Fruit fly (Drosophila melanogaster): ENCODE data around the gene Snx27.

Gene Snx27

DNA sequence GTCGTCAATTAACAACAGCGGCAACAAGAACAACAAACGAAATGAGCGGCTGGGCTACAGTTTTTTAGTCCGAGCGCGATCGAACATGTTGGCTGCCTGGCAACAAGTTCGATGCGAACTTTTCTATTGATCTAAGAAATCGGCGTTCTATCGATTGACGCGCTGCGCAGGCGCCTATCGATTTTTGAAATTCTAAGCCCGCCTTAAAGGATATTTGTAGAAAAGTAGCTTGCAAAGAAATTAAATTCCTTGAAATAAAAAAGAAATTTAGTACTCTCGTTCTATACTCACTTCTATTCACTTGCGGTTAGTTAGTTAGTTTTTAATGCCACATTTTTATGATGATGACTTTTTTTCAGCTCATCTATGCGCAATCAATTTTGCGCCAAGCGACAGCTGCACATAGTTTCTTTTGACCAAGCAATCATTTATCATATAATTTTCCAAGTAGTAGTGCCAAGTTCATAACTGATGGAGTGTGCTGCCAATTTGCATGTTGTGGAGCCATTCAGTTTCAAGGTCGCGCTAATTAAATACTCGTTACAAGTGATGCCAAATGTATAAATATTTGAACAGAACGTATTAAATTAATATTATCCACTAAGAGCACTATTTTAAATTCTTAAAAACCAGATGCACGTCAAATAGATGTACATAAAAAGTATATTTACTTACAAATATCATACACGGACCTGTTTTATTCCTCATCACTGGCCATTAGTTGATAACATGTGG is 57.7 kb downstream of the Snx27 start, which contains the start of the genes Tre1 and Gr5a:
TSS of gene Tre1 (minus strand) at position 45 of the 735 bp plus-strand sequence.
TSS of gene Gr5a (plus strand) at position 685 of the 735 bp plus-strand sequence.
- TF ChIP-seq psq (optimal IDR thresholded peaks at IDR 0.05) (no peak), usp (GFP tag; optimal IDR thresholded peaks at IDR 0.05) (no peak), EcR (GFP tag; optimal IDR thresholded peaks at IDR 0.05) (no peak), pan (optimal IDR thresholded peaks at IDR 0.05) (no peak), CG8478 (optimal IDR thresholded peaks at IDR 0.05) (no peak), Dll (optimal IDR thresholded peaks at IDR 0.05) (no peak)

DNA sequence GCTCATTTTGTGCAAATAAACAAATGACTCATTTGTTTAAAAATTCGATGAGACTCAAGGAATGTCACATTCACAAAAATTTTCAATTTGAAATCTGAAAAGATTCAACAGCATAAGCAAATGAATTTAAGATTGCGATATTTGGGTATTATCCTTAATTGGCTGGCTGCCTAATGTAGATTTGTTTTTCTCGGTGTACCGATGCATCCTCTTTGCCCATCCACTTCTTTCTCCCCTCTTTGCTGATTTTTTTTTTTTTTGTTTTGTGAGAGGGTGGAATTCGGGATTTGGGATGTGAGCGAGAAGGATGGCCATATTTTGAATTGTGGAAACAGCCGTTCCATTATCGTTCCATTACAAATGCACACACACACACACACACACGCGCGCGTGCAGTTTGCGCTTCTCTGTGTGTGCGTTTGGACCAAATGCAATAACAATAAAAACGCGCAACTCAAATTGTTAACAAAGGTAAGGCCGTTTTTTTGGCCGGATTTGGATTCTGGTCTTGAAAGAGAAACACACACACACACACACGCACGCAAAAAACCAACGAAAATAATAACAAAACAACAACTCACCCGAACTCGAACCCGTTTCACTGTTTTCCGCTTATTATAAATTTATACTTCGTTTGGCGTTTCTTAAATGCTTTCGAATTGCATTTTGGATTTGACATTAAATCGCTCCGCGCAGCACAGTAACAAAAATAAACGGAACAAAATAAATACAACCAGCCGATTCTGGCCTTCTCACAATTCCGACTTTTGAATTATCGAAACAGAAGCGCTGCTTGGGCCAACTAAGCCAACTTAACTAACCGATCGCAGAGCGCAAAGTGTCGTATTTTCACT is 58.5 kb downstream of the Snx27 start:
- TF ChIP-seq pan (optimal IDR thresholded peaks at IDR 0.05) (no peak), Dll (optimal IDR thresholded peaks at IDR 0.05) (no peak), EcR (GFP tag; optimal IDR thresholded peaks at IDR 0.05) (no peak), CG8478 (optimal IDR thresholded peaks at IDR 0.05) (no peak), usp (GFP tag; optimal IDR thresholded peaks at IDR 0.05) (no peak), psq (optimal IDR thresholded peaks at IDR 0.05) (no peak)

DNA sequence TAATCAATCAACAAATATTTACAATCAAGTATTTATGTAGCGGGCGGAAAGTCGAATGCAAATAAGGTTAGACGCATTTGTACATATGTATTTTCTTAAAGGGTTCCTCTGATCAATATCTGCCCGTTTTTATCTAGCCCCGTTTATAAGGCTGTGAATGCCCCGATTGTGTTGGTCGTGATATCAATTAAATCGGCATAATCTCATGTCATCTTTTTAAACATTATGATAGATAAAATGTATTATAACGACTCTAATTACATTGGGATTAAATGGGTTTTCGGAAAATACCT is 59.7 kb downstream of the Snx27 start:
- TF ChIP-seq pan (optimal IDR thresholded peaks at IDR 0.05) (no peak), usp (GFP tag; optimal IDR thresholded peaks at IDR 0.05) (no peak), psq (optimal IDR thresholded peaks at IDR 0.05) (no peak), CG8478 (optimal IDR thresholded peaks at IDR 0.05) (no peak), Dll (optimal IDR thresholded peaks at IDR 0.05) (no peak), EcR (GFP tag; optimal IDR thresholded peaks at IDR 0.05) (no peak)

DNA sequence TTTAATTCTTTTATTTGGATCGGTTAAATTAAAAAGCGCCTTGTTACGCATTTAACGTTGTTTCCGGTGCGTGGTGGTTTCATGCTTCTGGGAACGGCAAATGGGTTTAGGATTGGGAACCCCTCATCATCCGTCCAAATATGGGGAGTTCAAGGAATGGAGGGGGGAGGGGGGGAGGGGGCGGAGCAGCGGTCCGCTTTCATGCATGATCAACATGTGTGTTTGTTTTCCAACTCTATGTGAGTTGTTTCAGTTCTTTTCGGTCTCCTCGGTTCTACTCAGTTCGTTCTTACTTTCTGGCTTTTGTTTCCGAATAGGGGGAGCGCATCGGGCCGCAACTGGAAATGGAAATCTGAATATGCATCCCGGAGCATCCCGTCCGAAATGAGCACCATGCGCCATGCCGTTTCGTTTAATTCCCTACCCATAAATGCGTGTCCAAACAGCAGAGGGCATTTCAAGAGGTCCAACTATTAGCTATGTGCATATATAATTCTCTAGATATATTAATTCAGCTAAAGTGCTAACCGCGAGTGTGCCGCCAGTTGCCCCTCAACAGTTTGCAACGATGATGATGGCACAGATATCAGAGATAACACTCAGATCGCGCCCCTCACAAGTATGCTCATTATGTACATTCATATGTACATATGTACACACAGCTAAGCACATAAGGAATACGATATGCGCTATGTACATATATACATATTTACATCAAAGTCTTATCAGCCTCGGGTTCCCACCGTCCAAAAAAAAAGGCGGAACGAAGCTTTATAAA is 60.2 kb downstream of the Snx27 start:
- TF ChIP-seq CG8478 (optimal IDR thresholded peaks at IDR 0.05) (no peak), psq (optimal IDR thresholded peaks at IDR 0.05) (no peak), pan (optimal IDR thresholded peaks at IDR 0.05) (no peak), Dll (optimal IDR thresholded peaks at IDR 0.05) (no peak), EcR (GFP tag; optimal IDR thresholded peaks at IDR 0.05) (no peak), usp (GFP tag; optimal IDR thresholded peaks at IDR 0.05) (no peak)

DNA sequence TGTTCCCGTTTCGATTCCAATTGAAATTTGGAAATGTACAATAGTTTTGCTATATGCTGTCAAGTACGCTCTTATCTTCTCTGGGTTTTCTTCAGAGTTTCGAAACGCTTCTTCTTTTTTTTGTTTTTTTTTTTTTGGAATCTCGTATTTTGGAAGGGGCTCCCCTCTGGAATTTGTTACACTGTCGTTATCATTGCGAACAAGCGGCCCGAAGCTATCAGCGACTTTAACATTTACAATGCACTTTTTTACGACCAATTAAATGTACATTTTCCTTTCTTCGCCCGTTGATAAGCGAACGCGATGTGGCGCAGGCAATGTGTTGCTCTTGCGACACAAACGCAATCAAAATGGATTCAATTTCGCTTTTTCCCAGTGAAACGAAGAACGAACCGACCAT is 61.0 kb downstream of the Snx27 start:
- no peak for TF ChIP-seq CG8478 (optimal IDR thresholded peaks at IDR 0.05)
- no peak for TF ChIP-seq Dll (optimal IDR thresholded peaks at IDR 0.05)
- no peak for TF ChIP-seq psq (optimal IDR thresholded peaks at IDR 0.05)

DNA sequence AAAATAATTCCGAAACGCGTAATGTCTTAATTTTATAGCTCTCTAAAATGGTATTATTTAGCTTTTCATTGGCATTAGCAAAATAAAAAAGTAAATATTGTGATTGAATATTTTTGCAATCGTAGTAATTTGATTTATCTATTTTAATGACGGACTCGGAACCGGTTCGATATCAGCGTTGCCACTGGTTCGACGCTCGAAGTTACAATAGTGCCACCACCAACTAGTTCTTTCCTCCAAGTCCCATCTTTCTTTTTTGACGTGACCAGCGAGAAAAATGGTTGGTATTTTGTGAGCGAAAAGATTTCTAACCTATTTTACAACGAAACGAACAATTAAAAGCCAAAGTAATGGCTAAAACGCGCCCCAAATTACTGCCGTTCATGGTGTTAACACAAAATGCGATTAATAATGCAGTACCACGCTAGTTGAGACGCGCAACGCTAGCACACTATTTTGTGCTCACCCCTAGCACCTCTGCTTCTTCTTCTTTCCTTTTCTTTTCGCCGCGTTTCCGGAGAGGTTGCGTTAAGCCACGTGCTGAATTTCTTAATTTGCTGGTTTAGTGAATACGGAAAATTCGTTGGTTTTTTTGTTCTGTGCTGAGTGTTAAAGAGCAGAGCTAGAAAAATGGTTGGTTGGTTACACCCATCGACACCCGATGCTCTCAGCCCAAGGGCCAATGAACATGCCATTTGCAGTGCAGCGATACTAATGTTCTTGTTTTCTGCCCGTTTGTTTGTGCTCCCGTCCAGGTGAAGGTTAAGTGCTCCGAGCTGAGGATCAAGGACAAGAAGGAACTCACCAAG is 65.4 kb downstream of the Snx27 start, which contains the start of gene RpL35:
TSS of gene RpL35 (plus strand) at position 159 of the 809 bp plus-strand sequence.
- TF ChIP-seq pan (optimal IDR thresholded peaks at IDR 0.05) (no peak), Dll (optimal IDR thresholded peaks at IDR 0.05) (no peak), usp (GFP tag; optimal IDR thresholded peaks at IDR 0.05) (no peak), CG8478 (optimal IDR thresholded peaks at IDR 0.05) (no peak), psq (optimal IDR thresholded peaks at IDR 0.05) (no peak), EcR (GFP tag; optimal IDR thresholded peaks at IDR 0.05) (no peak)

DNA sequence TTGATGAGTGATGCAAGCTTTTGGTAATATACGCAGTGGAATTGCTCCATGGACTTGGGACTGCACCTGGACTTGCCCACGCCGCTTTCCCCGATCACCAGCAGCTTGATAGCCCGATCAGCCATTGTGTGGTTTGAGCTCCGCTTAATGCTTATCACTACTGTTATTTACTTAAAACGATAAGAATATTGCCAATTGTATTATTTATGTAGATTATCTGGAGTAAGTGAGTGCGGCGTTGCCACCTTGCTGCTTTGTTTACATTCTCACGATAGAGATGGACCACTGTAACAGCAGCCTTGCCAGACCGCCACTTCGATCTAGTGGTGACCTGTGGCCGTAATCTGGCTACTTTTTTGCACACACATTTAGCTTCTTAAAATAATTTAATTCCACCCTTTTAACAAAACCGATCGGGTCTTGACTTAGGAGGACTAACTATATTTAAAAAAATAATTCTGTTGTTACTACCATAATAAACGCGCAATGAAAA is 66.2 kb downstream of the Snx27 start, which contains the start of gene Rab18:
TSS of gene Rab18 (minus strand) at position 276 of the 493 bp plus-strand sequence.
- no peak for TF ChIP-seq EcR (GFP tag; optimal IDR thresholded peaks at IDR 0.05)
- TF ChIP-seq CG8478 (optimal IDR thresholded peaks at IDR 0.05): no peak
- no peak for TF ChIP-seq usp (GFP tag; optimal IDR thresholded peaks at IDR 0.05)
- no peak for TF ChIP-seq Dll (optimal IDR thresholded peaks at IDR 0.05)
- no peak for TF ChIP-seq psq (optimal IDR thresholded peaks at IDR 0.05)
- TF ChIP-seq pan (optimal IDR thresholded peaks at IDR 0.05): no peak
